Worm (Caenorhabditis elegans) whole organism, L1 larva: ENCODE data around the gene Y47D7A.6.

Experiments
- alr-1 ChIP-seq: fragments of 200-800 bp; sonication (Bioruptor generic); optimal IDR thresholded peaks from 2 replicates; lab custom pipeline; 2018; ENCODE audit warnings: borderline replicate concordance, mild to moderate bottlenecking, missing genetic modification characterization, missing compliant biosample characterization
- aly-2 ChIP-seq: fragments of 150-350 bp; optimal IDR thresholded peaks from 2 replicates; lab custom pipeline; 2014; ENCODE audit warnings: missing biosample characterization, missing genetic modification characterization
- ama-1 ChIP-seq: fragments of 150-350 bp; optimal IDR thresholded peaks from 2 replicates; lab custom pipeline; 2014
- blmp-1 ChIP-seq: fragments of 150-350 bp; optimal IDR thresholded peaks from 2 replicates; lab custom pipeline; 2014; ENCODE audit warnings: missing biosample characterization, missing genetic modification characterization
- efl-3 ChIP-seq: fragments of 200-800 bp; sonication (Bioruptor generic); optimal IDR thresholded peaks from 2 replicates; lab custom pipeline; 2018; ENCODE audit warnings: mild to moderate bottlenecking, missing genetic modification characterization, missing compliant biosample characterization
- fkh-10 ChIP-seq: sonication (generic microtip); optimal IDR thresholded peaks from 2 replicates; lab custom pipeline; 2017; ENCODE audit warnings: missing biosample characterization, missing genetic modification reagents, missing genetic modification characterization
- lir-3 ChIP-seq: sonication (generic microtip); optimal IDR thresholded peaks from 2 replicates; lab custom pipeline; 2016; ENCODE audit warnings: mild to moderate bottlenecking, missing genetic modification characterization, moderate library complexity, missing compliant biosample characterization; ENCODE audit not compliant: poor library complexity
- mdl-1 ChIP-seq, 2 experiments: fragments of 150-350 bp; optimal IDR thresholded peaks; 2 replicates each; lab custom pipeline; 2014 to 2017; ENCODE audit warnings: missing biosample characterization in 2 of 2, missing genetic modification characterization in 2 of 2, inconsistent platforms in 1 of 2
- mep-1 ChIP-seq: fragments of 150-350 bp; optimal IDR thresholded peaks from 2 replicates; lab custom pipeline; 2014; ENCODE audit warnings: missing biosample characterization, missing genetic modification characterization
- nhr-12 ChIP-seq: sonication (generic microtip); optimal IDR thresholded peaks from 2 replicates; lab custom pipeline; 2017; ENCODE audit warnings: missing biosample characterization, missing genetic modification characterization
- nhr-237 ChIP-seq: fragments of 150-350 bp; optimal IDR thresholded peaks from 2 replicates; lab custom pipeline; 2014; ENCODE audit warnings: missing biosample characterization, missing genetic modification characterization
- nhr-28 ChIP-seq: fragments of 150-350 bp; optimal IDR thresholded peaks from 2 replicates; lab custom pipeline; 2014; ENCODE audit warnings: missing biosample characterization, missing genetic modification characterization
- nhr-76 ChIP-seq: sonication (generic microtip); optimal IDR thresholded peaks from 2 replicates; lab custom pipeline; 2017; ENCODE audit warnings: missing biosample characterization, missing genetic modification characterization
- snpc-4 ChIP-seq: fragments of 150-350 bp; optimal IDR thresholded peaks from 2 replicates; lab custom pipeline; 2014; ENCODE audit warnings: missing biosample characterization, missing genetic modification characterization

ce11 chrV:4432783-4433237 is 14.8 kb upstream of the Y47D7A.6 start, which contains the start of gene Y47D7A.15:
- no peak for TF ChIP-seq mep-1
- TF ChIP-seq nhr-76 (tag; lab: Kevin White, UChicago), result no peak
- TF ChIP-seq blmp-1, result no peak
- TF ChIP-seq lir-3 (tag; lab: Kevin White, UChicago), result no peak
- TF ChIP-seq mdl-1 (tag; optimal IDR thresholded peaks at IDR 0.05; lab: Kevin White, UChicago), result no peak
- no peak for TF ChIP-seq alr-1 (tag; lab: Kevin White, UChicago)
- TF ChIP-seq fkh-10 (GFP tag; lab: Kevin White, UChicago), result no peak
- no peak for TF ChIP-seq aly-2 (tag; lab: Kevin White, UChicago)
- no peak for TF ChIP-seq efl-3 (GFP tag; lab: Kevin White, UChicago)
- TF ChIP-seq nhr-12 (tag; lab: Kevin White, UChicago), result no peak
- TF ChIP-seq ama-1 (lab: Kevin White, UChicago), result no peak
- TF ChIP-seq snpc-4 (tag; lab: Kevin White, UChicago), result no peak
- TF ChIP-seq nhr-237 (tag; lab: Kevin White, UChicago), result no peak
- no peak for TF ChIP-seq nhr-28 (tag; lab: Kevin White, UChicago)
